Fruit fly (Drosophila melanogaster) whole organism, embryonic: ENCODE results near the gene CG17109.
A peak's percentile ranks its signal among the peaks of the same experiment; 100 is the strongest.

ENCODE experiments used
- Adf1 ChIP-seq: fragments of 200-800 bp; sonication (Bioruptor generic); IDR thresholded peaks from 2 replicates; pipeline ENCODE4 v1.3.6; 2022; ENCODE audit warnings: missing biosample characterization, missing genetic modification characterization
- Atf6 ChIP-seq: fragments of 200-800 bp; sonication (Bioruptor generic); IDR thresholded peaks from 2 replicates; pipeline ENCODE4 v1.3.6; 2022; ENCODE audit warnings: missing biosample characterization, missing genetic modification characterization
- CG10274 ChIP-seq: fragments of 200-800 bp; sonication (Bioruptor generic); optimal IDR thresholded peaks from 3 replicates; lab custom pipeline; 2017; ENCODE audit warnings: missing biosample characterization, mild to moderate bottlenecking, missing genetic modification characterization
- CG11456 ChIP-seq: fragments of 200-800 bp; sonication (Bioruptor generic); IDR thresholded peaks from 3 replicates; pipeline ENCODE4 v1.3.6; 2022; ENCODE audit warnings: missing biosample characterization, missing genetic modification characterization
- CG12219 ChIP-seq: fragments of 200-800 bp; sonication (Bioruptor generic); optimal IDR thresholded peaks from 3 replicates; lab custom pipeline; 2018; ENCODE audit warnings: missing biosample characterization, mild to moderate bottlenecking, missing genetic modification characterization
- CG13287 ChIP-seq: fragments of 200-800 bp; sonication (Bioruptor generic); IDR thresholded peaks from 2 replicates; pipeline ENCODE4 v1.3.6; 2022; ENCODE audit warnings: missing biosample characterization, missing genetic modification characterization; ENCODE audit not compliant: partially characterized antibody
- CG13296 ChIP-seq: fragments of 200-800 bp; sonication (Bioruptor generic); optimal IDR thresholded peaks from 3 replicates; lab custom pipeline; 2018; ENCODE audit warnings: missing biosample characterization, mild to moderate bottlenecking, missing genetic modification characterization
- CG15479 ChIP-seq: fragments of 200-800 bp; sonication (Bioruptor generic); optimal IDR thresholded peaks from 3 replicates; lab custom pipeline; 2019; ENCODE audit warnings: missing biosample characterization, mild to moderate bottlenecking, missing genetic modification characterization, moderate library complexity
- CG1602 ChIP-seq: fragments of 200-800 bp; sonication (Bioruptor generic); optimal IDR thresholded peaks from 3 replicates; lab custom pipeline; 2016; ENCODE audit warnings: missing biosample characterization, missing genetic modification characterization
- CG1603 ChIP-seq: fragments of 200-800 bp; sonication (Bioruptor generic); optimal IDR thresholded peaks from 2 replicates; lab custom pipeline; 2019; ENCODE audit warnings: missing biosample characterization, mild to moderate bottlenecking, missing genetic modification characterization, moderate library complexity
- CG16815 ChIP-seq: fragments of 200-800 bp; sonication (Bioruptor generic); optimal IDR thresholded peaks from 3 replicates; lab custom pipeline; 2017; ENCODE audit warnings: missing biosample characterization, mild to moderate bottlenecking, missing genetic modification characterization
- CG17829 ChIP-seq: fragments of 200-800 bp; optimal IDR thresholded peaks from 2 replicates; lab custom pipeline; 2019; ENCODE audit warnings: missing biosample characterization, mild to moderate bottlenecking, missing genetic modification characterization, moderate library complexity
- CG2129 ChIP-seq: fragments of 200-800 bp; sonication (Bioruptor generic); IDR thresholded peaks from 2 replicates; pipeline ENCODE4 v1.3.6; 2022; ENCODE audit warnings: missing biosample characterization, missing genetic modification characterization; ENCODE audit not compliant: partially characterized antibody
- CG2712 ChIP-seq: fragments of 200-800 bp; optimal IDR thresholded peaks from 3 replicates; lab custom pipeline; 2019; ENCODE audit warnings: missing biosample characterization, mild to moderate bottlenecking, missing genetic modification characterization, moderate library complexity
- CG31388 ChIP-seq: fragments of 200-800 bp; sonication (Bioruptor generic); optimal IDR thresholded peaks from 2 replicates; lab custom pipeline; 2016; ENCODE audit warnings: missing biosample characterization, missing genetic modification characterization
- CG32532 ChIP-seq: fragments of 200-800 bp; sonication (Bioruptor generic); IDR thresholded peaks from 2 replicates; pipeline ENCODE4 v1.3.6; 2022; ENCODE audit warnings: missing biosample characterization, missing genetic modification characterization
- CG3838 ChIP-seq: fragments of 200-800 bp; sonication (Bioruptor generic); optimal IDR thresholded peaks from 3 replicates; lab custom pipeline; 2016; ENCODE audit warnings: missing biosample characterization, missing genetic modification characterization
- CG4617 ChIP-seq: fragments of 200-800 bp; sonication (Bioruptor generic); optimal IDR thresholded peaks from 3 replicates; lab custom pipeline; 2016; ENCODE audit warnings: missing biosample characterization, missing genetic modification characterization, borderline replicate concordance
- CG4730 ChIP-seq: fragments of 200-800 bp; sonication (Bioruptor generic); IDR thresholded peaks from 2 replicates; pipeline ENCODE4 v1.3.6; 2022; ENCODE audit warnings: missing biosample characterization, missing genetic modification characterization
- CG6254 ChIP-seq: fragments of 200-800 bp; sonication (Bioruptor generic); optimal IDR thresholded peaks from 3 replicates; lab custom pipeline; 2017; ENCODE audit warnings: mild to moderate bottlenecking, missing biosample characterization, missing genetic modification reagents, missing genetic modification characterization
- CG7745 ChIP-seq: fragments of 200-800 bp; sonication (Bioruptor generic); optimal IDR thresholded peaks from 2 replicates; lab custom pipeline; 2018; ENCODE audit warnings: missing biosample characterization, mild to moderate bottlenecking, missing genetic modification characterization, moderate library complexity
- CG8478 ChIP-seq: fragments of >200 bp; optimal IDR thresholded peaks from 2 replicates; lab custom pipeline; 2018
- CoRest ChIP-seq: fragments of 200-800 bp; sonication (Bioruptor generic); optimal IDR thresholded peaks from 3 replicates; lab custom pipeline; 2018; ENCODE audit warnings: missing biosample characterization, mild to moderate bottlenecking, missing genetic modification characterization, moderate library complexity
- Dref ChIP-seq: fragments of 200-800 bp; sonication (Bioruptor generic); IDR thresholded peaks from 2 replicates; pipeline ENCODE4 v1.3.6; 2022; ENCODE audit warnings: missing biosample characterization, missing genetic modification characterization
- Eip74EF ChIP-seq, 2 experiments: fragments of 200-800 bp in 1 of 2; fragments of >200 bp in 1 of 2; sonication (Bioruptor generic) in 1 of 2; optimal IDR thresholded peaks; 2 replicates each; lab custom pipeline; 2017 to 2019; ENCODE audit warnings: missing biosample characterization in 2 of 2, missing genetic modification characterization in 2 of 2, mild to moderate bottlenecking in 1 of 2, moderate library complexity in 1 of 2
- Gug ChIP-seq: fragments of 200-800 bp; sonication (Bioruptor generic); IDR thresholded peaks from 4 replicates; pipeline ENCODE4 v1.3.6; 2022; ENCODE audit warnings: missing biosample characterization, missing genetic modification characterization
- H15 ChIP-seq: fragments of 200-800 bp; sonication (Bioruptor generic); IDR thresholded peaks from 3 replicates; pipeline ENCODE4 v1.3.6; 2022; ENCODE audit warnings: missing biosample characterization, missing genetic modification characterization
- HLH3B ChIP-seq: fragments of 200-800 bp; sonication (Bioruptor generic); IDR thresholded peaks from 2 replicates; pipeline ENCODE4 v1.3.6; 2022; ENCODE audit warnings: missing biosample characterization, missing genetic modification characterization
- Hmr ChIP-seq: fragments of 200-800 bp; sonication (Bioruptor generic); optimal IDR thresholded peaks from 3 replicates; lab custom pipeline; 2017; ENCODE audit warnings: mild to moderate bottlenecking, missing biosample characterization, missing genetic modification reagents, missing genetic modification characterization
- Lhr ChIP-seq: fragments of 200-800 bp; sonication (Bioruptor generic); optimal IDR thresholded peaks from 3 replicates; lab custom pipeline; 2017; ENCODE audit warnings: mild to moderate bottlenecking, missing biosample characterization, missing genetic modification reagents, missing genetic modification characterization
- Mes4 ChIP-seq: fragments of 200-800 bp; sonication (Bioruptor generic); optimal IDR thresholded peaks from 2 replicates; lab custom pipeline; 2016; ENCODE audit warnings: missing biosample characterization, missing genetic modification characterization
- NC2α ChIP-seq: fragments of 200-800 bp; sonication (Bioruptor generic); optimal IDR thresholded peaks from 2 replicates; lab custom pipeline; 2016; ENCODE audit warnings: missing biosample characterization, missing genetic modification characterization
- NC2β ChIP-seq: fragments of 200-800 bp; sonication (Bioruptor generic); optimal IDR thresholded peaks from 2 replicates; lab custom pipeline; 2016; ENCODE audit warnings: missing biosample characterization, missing genetic modification characterization
- Neu2 ChIP-seq: fragments of 200-800 bp; sonication (Bioruptor generic); optimal IDR thresholded peaks from 3 replicates; lab custom pipeline; 2016; ENCODE audit warnings: missing biosample characterization, missing genetic modification characterization, borderline replicate concordance
- Optix ChIP-seq: fragments of 200-800 bp; sonication (Bioruptor generic); IDR thresholded peaks from 3 replicates; pipeline ENCODE4 v1.3.6; 2022; ENCODE audit warnings: missing biosample characterization, missing genetic modification characterization
- Pdp1 ChIP-seq, 2 experiments: fragments of 200-800 bp; sonication (Bioruptor generic); optimal IDR thresholded peaks; 3 replicates each; lab custom pipeline; 2016; ENCODE audit warnings: missing biosample characterization in 2 of 2, missing genetic modification characterization in 2 of 2, mild to moderate bottlenecking in 1 of 2, moderate library complexity in 1 of 2
- ac ChIP-seq: fragments of 200-800 bp; sonication (Bioruptor generic); optimal IDR thresholded peaks from 3 replicates; lab custom pipeline; 2017; ENCODE audit warnings: missing biosample characterization, mild to moderate bottlenecking, missing genetic modification characterization
- amos ChIP-seq: fragments of 200-800 bp; sonication (Bioruptor generic); IDR thresholded peaks from 2 replicates; pipeline ENCODE4 v1.3.6; 2022; ENCODE audit warnings: missing biosample characterization, missing genetic modification characterization; ENCODE audit not compliant: partially characterized antibody
- ato ChIP-seq: fragments of 200-800 bp; sonication (Bioruptor generic); IDR thresholded peaks from 2 replicates; pipeline ENCODE4 v1.3.6; 2022; ENCODE audit warnings: missing biosample characterization, missing genetic modification characterization; ENCODE audit not compliant: partially characterized antibody
- az2 ChIP-seq: fragments of 200-800 bp; sonication (Bioruptor generic); optimal IDR thresholded peaks from 3 replicates; lab custom pipeline; 2016; ENCODE audit warnings: missing biosample characterization, missing genetic modification characterization
- chif ChIP-seq, 2 experiments: fragments of 200-800 bp; sonication (Bioruptor generic); optimal IDR thresholded peaks; 3 replicates each; lab custom pipeline; 2016; ENCODE audit warnings: missing biosample characterization in 2 of 2, missing genetic modification characterization in 2 of 2
- chinmo ChIP-seq: fragments of 200-800 bp; sonication (Bioruptor generic); IDR thresholded peaks from 4 replicates; pipeline ENCODE4 v1.3.6; 2022; ENCODE audit warnings: missing biosample characterization, missing genetic modification characterization; ENCODE audit not compliant: partially characterized antibody
- disco-r ChIP-seq: fragments of 200-800 bp; sonication (Bioruptor generic); optimal IDR thresholded peaks from 2 replicates; lab custom pipeline; 2016; ENCODE audit warnings: missing biosample characterization, missing genetic modification characterization
- fd102C ChIP-seq: fragments of 200-800 bp; sonication (Bioruptor generic); optimal IDR thresholded peaks from 2 replicates; lab custom pipeline; 2018; ENCODE audit warnings: missing biosample characterization, mild to moderate bottlenecking, missing genetic modification characterization, moderate library complexity
- fd96Cb ChIP-seq: fragments of 200-800 bp; sonication (Bioruptor generic); optimal IDR thresholded peaks from 2 replicates; lab custom pipeline; 2018; ENCODE audit warnings: missing biosample characterization, mild to moderate bottlenecking, missing genetic modification characterization, moderate library complexity
- gsb-n ChIP-seq: fragments of 200-800 bp; sonication (Bioruptor generic); optimal IDR thresholded peaks from 3 replicates; lab custom pipeline; 2018; ENCODE audit warnings: missing biosample characterization, mild to moderate bottlenecking, missing genetic modification characterization
- mirr ChIP-seq: fragments of 200-800 bp; sonication (Bioruptor generic); optimal IDR thresholded peaks from 3 replicates; lab custom pipeline; 2018; ENCODE audit warnings: missing biosample characterization, mild to moderate bottlenecking, missing genetic modification characterization
- repo ChIP-seq: fragments of 200-800 bp; sonication (Bioruptor generic); optimal IDR thresholded peaks from 2 replicates; lab custom pipeline; 2016; ENCODE audit warnings: missing biosample characterization, missing genetic modification characterization
- salm ChIP-seq: fragments of 200-800 bp; sonication (Bioruptor generic); optimal IDR thresholded peaks from 2 replicates; lab custom pipeline; 2018; ENCODE audit warnings: missing biosample characterization, mild to moderate bottlenecking, missing genetic modification characterization
- scrt ChIP-seq: fragments of 200-800 bp; sonication (Bioruptor generic); optimal IDR thresholded peaks from 2 replicates; lab custom pipeline; 2018; ENCODE audit warnings: missing biosample characterization, mild to moderate bottlenecking, missing genetic modification characterization, moderate library complexity
- unpg ChIP-seq: fragments of 200-800 bp; sonication (Bioruptor generic); optimal IDR thresholded peaks from 3 replicates; lab custom pipeline; 2018; ENCODE audit warnings: missing biosample characterization, mild to moderate bottlenecking, missing genetic modification characterization, moderate library complexity

The CG17109 gene

dm6 chr3R:23127796-23128195 lies 32.3 kb downstream of the CG17109 start, which contains the start of gene CG31457 (continued):
- TF ChIP-seq Optix (GFP tag; lab: Robert Waterston, UW) (no peak), Gug (GFP tag; lab: Robert Waterston, UW) (no peak), Neu2 (GFP tag; lab: Kevin White, UChicago) (no peak), mirr (GFP tag; lab: Kevin White, UChicago) (no peak), CG32532 (GFP tag; lab: Robert Waterston, UW) (no peak), CG4617 (GFP tag; lab: Kevin White, UChicago) (peak; percentile 75), Adf1 (no peak), fd96Cb (tag; lab: Kevin White, UChicago) (no peak), NC2β (GFP tag; lab: Kevin White, UChicago) (no peak), CG12219 (no peak), CG3838 (GFP tag; lab: Kevin White, UChicago) (no peak), CG7745 (tag; lab: Kevin White, UChicago) (no peak), CG2712 (tag; lab: Kevin White, UChicago) (peak; percentile 19), CoRest (tag; lab: Kevin White, UChicago) (peak; percentile 21), ato (GFP tag; lab: Robert Waterston, UW) (peak; percentile 41), NC2α (GFP tag; lab: Kevin White, UChicago) (no peak), CG11456 (GFP tag; lab: Robert Waterston, UW) (no peak), CG31388 (GFP tag; lab: Kevin White, UChicago) (no peak), CG10274 (no peak), CG17829 (tag; lab: Kevin White, UChicago) (peak; percentile 31), salm (tag; lab: Kevin White, UChicago) (no peak), gsb-n (no peak), az2 (no peak), CG4730 (GFP tag; lab: Robert Waterston, UW) (no peak), chif (GFP tag; optimal IDR thresholded peaks at IDR 0.05; lab: Kevin White, UChicago) (no peak), unpg (GFP tag; lab: Kevin White, UChicago) (no peak), amos (GFP tag; lab: Robert Waterston, UW) (peak; percentile 86), CG1603 (tag; lab: Kevin White, UChicago) (peak; percentile 82), chinmo (GFP tag; lab: Robert Waterston, UW) (peak; percentile 84; the same call in 2 of the 4 replicates), CG1602 (GFP tag; lab: Kevin White, UChicago) (no peak), CG13296 (no peak), HLH3B (no peak), CG13287 (GFP tag; lab: Robert Waterston, UW) (peak; percentile 93), ac (GFP tag; lab: Kevin White, UChicago) (no peak), repo (GFP tag; lab: Kevin White, UChicago) (no peak), Pdp1 (GFP tag; optimal IDR thresholded peaks at IDR 0.05; lab: Kevin White, UChicago) (peak in 1 of 2 experiments; percentile 21), Atf6 (GFP tag; lab: Robert Waterston, UW) (no peak), disco-r (no peak), scrt (GFP tag; lab: Kevin White, UChicago) (peak; percentile 78), CG6254 (GFP tag; lab: Kevin White, UChicago) (no peak), H15 (GFP tag; lab: Robert Waterston, UW) (no peak), fd102C (GFP tag; lab: Kevin White, UChicago) (no peak), CG16815 (GFP tag; lab: Kevin White, UChicago) (no peak), CG15479 (GFP tag; lab: Kevin White, UChicago) (no peak), Hmr (no peak), Dref (GFP tag; lab: Robert Waterston, UW) (peak; percentile 82), Lhr (GFP tag; lab: Kevin White, UChicago) (peak; percentile 60), CG8478 (lab: Kevin White, UChicago) (no peak), CG2129 (GFP tag; lab: Robert Waterston, UW) (peak; percentile 46; the same call in 1 of the 2 replicates), Eip74EF (GFP tag; optimal IDR thresholded peaks at IDR 0.05; lab: Kevin White, UChicago) (no peak), Mes4 (GFP tag; lab: Kevin White, UChicago) (no peak)
